Fruit fly (Drosophila melanogaster) whole organism, embryonic: ENCODE data around the gene EndoGI.

Experiments
- Adf1 ChIP-seq: fragments of 200-800 bp; sonication (Bioruptor generic); IDR thresholded peaks from 2 replicates; pipeline ENCODE4 v1.3.6; 2022; ENCODE audit warnings: missing biosample characterization, missing genetic modification characterization
- Antp ChIP-seq: fragments of 200-800 bp; sonication (Bioruptor generic); optimal IDR thresholded peaks from 3 replicates; lab custom pipeline; 2016; ENCODE audit warnings: missing biosample characterization, missing genetic modification characterization
- BEAF-32 ChIP-seq: fragments of 200-800 bp; sonication (Bioruptor generic); optimal IDR thresholded peaks from 3 replicates; lab custom pipeline; 2017; ENCODE audit warnings: missing biosample characterization, missing genetic modification characterization, mild to moderate bottlenecking, moderate library complexity, missing genetic modification reagents
- BtbVII ChIP-seq: fragments of 200-800 bp; sonication (Bioruptor generic); optimal IDR thresholded peaks from 3 replicates; lab custom pipeline; 2017; ENCODE audit warnings: missing biosample characterization, mild to moderate bottlenecking, missing genetic modification characterization
- CG11093 ChIP-seq: fragments of 200-800 bp; sonication (Bioruptor generic); IDR thresholded peaks from 3 replicates; pipeline ENCODE4 v1.3.6; 2022; ENCODE audit warnings: missing biosample characterization, missing genetic modification characterization
- CG12071 ChIP-seq: fragments of 200-800 bp; sonication (Bioruptor generic); optimal IDR thresholded peaks from 3 replicates; lab custom pipeline; 2018; ENCODE audit warnings: missing biosample characterization, mild to moderate bottlenecking, missing genetic modification characterization
- CG12942 ChIP-seq: fragments of 200-800 bp; sonication (Bioruptor generic); optimal IDR thresholded peaks from 3 replicates; lab custom pipeline; 2016; ENCODE audit warnings: missing biosample characterization, missing genetic modification characterization
- CG13775 ChIP-seq: fragments of 200-800 bp; sonication (Bioruptor generic); optimal IDR thresholded peaks from 3 replicates; lab custom pipeline; 2017; ENCODE audit warnings: missing biosample characterization, mild to moderate bottlenecking, missing genetic modification characterization
- CG14014 ChIP-seq: fragments of 200-800 bp; sonication (Bioruptor generic); IDR thresholded peaks from 2 replicates; pipeline ENCODE4 v1.3.6; 2022; ENCODE audit warnings: missing biosample characterization, missing genetic modification characterization
- CG15696 ChIP-seq: fragments of 200-800 bp; sonication (Bioruptor generic); optimal IDR thresholded peaks from 2 replicates; lab custom pipeline; 2019; ENCODE audit warnings: missing biosample characterization, mild to moderate bottlenecking, missing genetic modification characterization, moderate library complexity
- CG16815 ChIP-seq: fragments of 200-800 bp; sonication (Bioruptor generic); optimal IDR thresholded peaks from 3 replicates; lab custom pipeline; 2017; ENCODE audit warnings: missing biosample characterization, mild to moderate bottlenecking, missing genetic modification characterization
- CG17328 ChIP-seq: fragments of 200-800 bp; sonication (Bioruptor generic); IDR thresholded peaks from 2 replicates; pipeline ENCODE4 v1.3.6; 2022; ENCODE audit warnings: missing biosample characterization, missing genetic modification characterization
- CG17359 ChIP-seq: fragments of 200-800 bp; sonication (Bioruptor generic); optimal IDR thresholded peaks from 3 replicates; lab custom pipeline; 2018; ENCODE audit warnings: missing biosample characterization, mild to moderate bottlenecking, missing genetic modification characterization, moderate library complexity
- CG2202 ChIP-seq: fragments of 200-800 bp; sonication (Bioruptor generic); optimal IDR thresholded peaks from 2 replicates; lab custom pipeline; 2018; ENCODE audit warnings: missing biosample characterization, mild to moderate bottlenecking, missing genetic modification characterization
- CG30020 ChIP-seq: fragments of 200-800 bp; optimal IDR thresholded peaks from 2 replicates; lab custom pipeline; 2019; ENCODE audit warnings: missing biosample characterization, mild to moderate bottlenecking, missing genetic modification characterization, moderate library complexity
- CG30431 ChIP-seq: fragments of 200-800 bp; sonication (Bioruptor generic); optimal IDR thresholded peaks from 2 replicates; lab custom pipeline; 2017; ENCODE audit warnings: missing biosample characterization, missing genetic modification characterization
- CG7556 ChIP-seq: fragments of 200-800 bp; sonication (Bioruptor generic); optimal IDR thresholded peaks from 2 replicates; lab custom pipeline; 2017; ENCODE audit warnings: missing biosample characterization, mild to moderate bottlenecking, missing genetic modification characterization
- CG7745 ChIP-seq: fragments of 200-800 bp; sonication (Bioruptor generic); optimal IDR thresholded peaks from 2 replicates; lab custom pipeline; 2018; ENCODE audit warnings: missing biosample characterization, mild to moderate bottlenecking, missing genetic modification characterization, moderate library complexity
- CG9215 ChIP-seq: fragments of 200-800 bp; sonication (Bioruptor generic); IDR thresholded peaks from 2 replicates; pipeline ENCODE4 v1.3.6; 2022; ENCODE audit warnings: missing biosample characterization, missing genetic modification characterization
- CG9727 ChIP-seq: fragments of 200-800 bp; sonication (Bioruptor generic); optimal IDR thresholded peaks from 3 replicates; lab custom pipeline; 2017; ENCODE audit warnings: missing biosample characterization, mild to moderate bottlenecking, missing genetic modification characterization
- CG9797 ChIP-seq: fragments of 200-800 bp; sonication (Bioruptor generic); optimal IDR thresholded peaks from 3 replicates; lab custom pipeline; 2018; ENCODE audit warnings: missing biosample characterization, mild to moderate bottlenecking, missing genetic modification characterization
- CG9932 ChIP-seq: fragments of 200-800 bp; sonication (Bioruptor generic); IDR thresholded peaks from 2 replicates; pipeline ENCODE4 v1.3.6; 2022; ENCODE audit warnings: missing biosample characterization, missing genetic modification characterization
- D19A ChIP-seq: fragments of 200-800 bp; optimal IDR thresholded peaks from 3 replicates; lab custom pipeline; 2019; ENCODE audit warnings: missing biosample characterization, mild to moderate bottlenecking, missing genetic modification characterization, moderate library complexity
- Dbx ChIP-seq: fragments of 200-800 bp; sonication (Bioruptor generic); IDR thresholded peaks from 3 replicates; pipeline ENCODE4 v1.3.6; 2022; ENCODE audit warnings: missing biosample characterization, missing genetic modification characterization
- Dll ChIP-seq: fragments of 200-800 bp; sonication (Bioruptor generic); IDR thresholded peaks from 4 replicates; pipeline ENCODE4 v1.3.6; 2022; ENCODE audit warnings: missing biosample characterization, missing genetic modification characterization; ENCODE audit not compliant: partially characterized antibody
- Ets65A ChIP-seq: fragments of 200-800 bp; sonication (Bioruptor generic); peaks from one replicate; lab custom pipeline; 2016; ENCODE audit warnings: missing biosample characterization, missing genetic modification characterization
- H2.0 ChIP-seq: fragments of 200-800 bp; sonication (Bioruptor generic); IDR thresholded peaks from 2 replicates; pipeline ENCODE4 v1.3.6; 2022; ENCODE audit warnings: missing biosample characterization, missing genetic modification characterization
- Lhr ChIP-seq: fragments of 200-800 bp; sonication (Bioruptor generic); optimal IDR thresholded peaks from 3 replicates; lab custom pipeline; 2017; ENCODE audit warnings: mild to moderate bottlenecking, missing biosample characterization, missing genetic modification reagents, missing genetic modification characterization
- Nf-YC ChIP-seq: fragments of 200-800 bp; optimal IDR thresholded peaks from 3 replicates; lab custom pipeline; 2019; ENCODE audit warnings: missing biosample characterization, mild to moderate bottlenecking, missing genetic modification characterization, moderate library complexity
- Optix ChIP-seq: fragments of 200-800 bp; sonication (Bioruptor generic); IDR thresholded peaks from 3 replicates; pipeline ENCODE4 v1.3.6; 2022; ENCODE audit warnings: missing biosample characterization, missing genetic modification characterization
- Stat92E ChIP-seq, 3 experiments: fragments of >200 bp in 2 of 3; fragments of 200-800 bp in 1 of 3; sonication (Bioruptor generic) in 1 of 3; optimal IDR thresholded peaks; 2 replicates each; lab custom pipeline; 2017 to 2019; ENCODE audit warnings: missing biosample characterization in 3 of 3, missing genetic modification characterization in 3 of 3, mild to moderate bottlenecking in 1 of 3, moderate library complexity in 1 of 3
- bab2 ChIP-seq: fragments of 200-800 bp; sonication (Bioruptor generic); optimal IDR thresholded peaks from 2 replicates; lab custom pipeline; 2016; ENCODE audit warnings: missing biosample characterization, missing genetic modification characterization
- bcd ChIP-seq: fragments of 200-800 bp; sonication (Bioruptor generic); optimal IDR thresholded peaks from 2 replicates; lab custom pipeline; 2017; ENCODE audit warnings: missing biosample characterization, mild to moderate bottlenecking, missing genetic modification characterization
- bigmax ChIP-seq: fragments of 200-800 bp; sonication (Bioruptor generic); optimal IDR thresholded peaks from 2 replicates; lab custom pipeline; 2018; ENCODE audit warnings: missing biosample characterization, mild to moderate bottlenecking, missing genetic modification characterization
- chm ChIP-seq: fragments of 200-800 bp; sonication (Bioruptor generic); IDR thresholded peaks from 2 replicates; pipeline ENCODE4 v1.3.6; 2022; ENCODE audit warnings: missing biosample characterization, missing genetic modification characterization
- cwo ChIP-seq: fragments of 200-800 bp; sonication (Bioruptor generic); optimal IDR thresholded peaks from 3 replicates; lab custom pipeline; 2017; ENCODE audit warnings: missing biosample characterization, missing genetic modification characterization, mild to moderate bottlenecking, moderate library complexity, missing genetic modification reagents
- dmrt99B ChIP-seq: fragments of 200-800 bp; sonication (Bioruptor generic); optimal IDR thresholded peaks from 2 replicates; lab custom pipeline; 2018; ENCODE audit warnings: missing biosample characterization, mild to moderate bottlenecking, missing genetic modification characterization, moderate library complexity
- dpn ChIP-seq, 2 experiments: fragments of 200-800 bp; sonication (Bioruptor generic); optimal IDR thresholded peaks; 3 replicates each; lab custom pipeline; 2016; ENCODE audit warnings: missing biosample characterization in 2 of 2, missing genetic modification characterization in 2 of 2
- fd64A ChIP-seq: fragments of 200-800 bp; sonication (Bioruptor generic); optimal IDR thresholded peaks from 3 replicates; lab custom pipeline; 2018; ENCODE audit warnings: missing biosample characterization, mild to moderate bottlenecking, missing genetic modification characterization
- kni ChIP-seq: fragments of 200-800 bp; sonication (Bioruptor generic); optimal IDR thresholded peaks from 3 replicates; lab custom pipeline; 2017; ENCODE audit warnings: mild to moderate bottlenecking, missing biosample characterization, missing genetic modification reagents, missing genetic modification characterization
- lov ChIP-seq, 2 experiments: fragments of 200-800 bp in 1 of 2; fragments of >200 bp in 1 of 2; sonication (Bioruptor generic) in 1 of 2; IDR thresholded peaks in 1 of 2; optimal IDR thresholded peaks in 1 of 2; 2 replicates in 1 of 2; 3 replicates in 1 of 2; pipeline versions ENCODE4 v1.3.6 to Lab custom; 2017 to 2022; ENCODE audit warnings: missing biosample characterization in 1 of 2, missing genetic modification characterization in 1 of 2
- pho ChIP-seq: fragments of 200-800 bp; sonication (Bioruptor generic); optimal IDR thresholded peaks from 2 replicates; lab custom pipeline; 2016; ENCODE audit warnings: missing biosample characterization, missing genetic modification characterization
- phol ChIP-seq: fragments of 200-800 bp; sonication (Bioruptor generic); optimal IDR thresholded peaks from 3 replicates; lab custom pipeline; 2018; ENCODE audit warnings: missing biosample characterization, mild to moderate bottlenecking, missing genetic modification characterization, moderate library complexity
- pros ChIP-seq: fragments of 200-800 bp; sonication (Bioruptor generic); optimal IDR thresholded peaks from 3 replicates; lab custom pipeline; 2019; ENCODE audit warnings: missing biosample characterization, mild to moderate bottlenecking, missing genetic modification characterization, moderate library complexity
- row ChIP-seq: fragments of 200-800 bp; sonication (Bioruptor generic); IDR thresholded peaks from 3 replicates; pipeline ENCODE4 v1.3.6; 2022; ENCODE audit warnings: missing biosample characterization, missing genetic modification characterization
- unpg ChIP-seq: fragments of 200-800 bp; sonication (Bioruptor generic); optimal IDR thresholded peaks from 3 replicates; lab custom pipeline; 2018; ENCODE audit warnings: missing biosample characterization, mild to moderate bottlenecking, missing genetic modification characterization, moderate library complexity
- usp ChIP-seq: fragments of >200 bp; optimal IDR thresholded peaks from 2 replicates; lab custom pipeline; 2017; ENCODE audit warnings: missing biosample characterization, missing genetic modification characterization
- zen2 ChIP-seq: fragments of 200-800 bp; sonication (Bioruptor generic); IDR thresholded peaks from 3 replicates; pipeline ENCODE4 v1.3.6; 2022; ENCODE audit warnings: missing biosample characterization, missing genetic modification characterization; ENCODE audit not compliant: partially characterized antibody
- zfh1 ChIP-seq: fragments of 200-800 bp; sonication (Bioruptor generic); IDR thresholded peaks from 3 replicates; pipeline ENCODE4 v1.3.6; 2022; ENCODE audit warnings: missing biosample characterization, missing genetic modification characterization

EndoGI gene

dm6 chr2L:16285692-16286359, 28.3 kb downstream of the EndoGI start (continued):
- TF ChIP-seq CG9797 (GFP tag; lab: Kevin White, UChicago) (no peak), CG16815 (peak; percentile 78), lov (optimal IDR thresholded peaks at IDR 0.05; lab: Kevin White, UChicago) (no peak), lov (GFP tag; IDR thresholded peaks at IDR 0.05; lab: Robert Waterston, UW) (no peak), unpg (GFP tag; lab: Kevin White, UChicago) (peak; percentile 94), bab2 (GFP tag; lab: Kevin White, UChicago) (peak; percentile 85), CG13775 (peak; percentile 78), Adf1 (no peak), Dll (GFP tag; lab: Robert Waterston, UW) (no peak), bcd (GFP tag; lab: Kevin White, UChicago) (peak; percentile 87), usp (GFP tag; lab: Kevin White, UChicago) (no peak), CG9727 (GFP tag; lab: Kevin White, UChicago) (peak; percentile 77), CG7745 (peak; percentile 17), Ets65A (peak; percentile 97), CG30431 (GFP tag; lab: Kevin White, UChicago) (peak; percentile 87), fd64A (GFP tag; lab: Kevin White, UChicago) (peak; percentile 62), D19A (tag; lab: Kevin White, UChicago) (peak; percentile 79), dpn (GFP tag; optimal IDR thresholded peaks at IDR 0.05; lab: Kevin White, UChicago) (peak; percentile 80 to 86), CG9932 (GFP tag; lab: Robert Waterston, UW) (no peak), phol (tag; lab: Kevin White, UChicago) (peak; percentile 92), bigmax (peak; percentile 36), CG14014 (GFP tag; lab: Robert Waterston, UW) (no peak), kni (GFP tag; lab: Kevin White, UChicago) (no peak), cwo (peak; percentile 56), CG15696 (tag; lab: Kevin White, UChicago) (peak; percentile 80), Antp (GFP tag; lab: Kevin White, UChicago) (peak; percentile 83), BtbVII (GFP tag; lab: Kevin White, UChicago) (peak; percentile 79), row (GFP tag; lab: Robert Waterston, UW) (no peak), CG11093 (GFP tag; lab: Robert Waterston, UW) (peak; percentile 80), CG9215 (GFP tag; lab: Robert Waterston, UW) (no peak), CG2202 (tag; lab: Kevin White, UChicago) (peak; percentile 77), H2.0 (GFP tag; lab: Robert Waterston, UW) (no peak), Optix (GFP tag; lab: Robert Waterston, UW) (no peak), CG12942 (peak; percentile 81), CG30020 (no peak), CG17328 (GFP tag; lab: Robert Waterston, UW) (no peak), pho (peak; percentile 85), Stat92E (GFP tag; optimal IDR thresholded peaks at IDR 0.05; lab: Kevin White, UChicago) (no peak), CG12071 (GFP tag; lab: Kevin White, UChicago) (peak; percentile 90), BEAF-32 (no peak), zen2 (GFP tag; lab: Robert Waterston, UW) (no peak), dmrt99B (tag; lab: Kevin White, UChicago) (peak; percentile 91), chm (no peak), Nf-YC (tag; lab: Kevin White, UChicago) (no peak), Lhr (GFP tag; lab: Kevin White, UChicago) (peak; percentile 62), zfh1 (GFP tag; lab: Robert Waterston, UW) (no peak), pros (GFP tag; lab: Kevin White, UChicago) (no peak), CG7556 (GFP tag; lab: Kevin White, UChicago) (no peak), Dbx (no peak), CG17359 (tag; lab: Kevin White, UChicago) (peak; percentile 94)
